Fruit fly (Drosophila melanogaster) whole organism, pupa: ENCODE data around the gene AnxB9.

Experiments used
- CG12605 ChIP-seq: fragments of 200-800 bp; sonication (Bioruptor generic); IDR thresholded peaks from 2 replicates; pipeline ENCODE4 v1.3.6; 2022; ENCODE audit warnings: missing biosample characterization, missing genetic modification characterization
- CG17806 ChIP-seq: fragments of 200-800 bp; sonication (Bioruptor generic); optimal IDR thresholded peaks from 2 replicates; lab custom pipeline; 2018; ENCODE audit warnings: missing biosample characterization, mild to moderate bottlenecking, missing genetic modification characterization, moderate library complexity
- CG34367 ChIP-seq: fragments of 200-800 bp; sonication (Bioruptor generic); optimal IDR thresholded peaks from 2 replicates; lab custom pipeline; 2018; ENCODE audit warnings: missing biosample characterization, mild to moderate bottlenecking, missing genetic modification characterization
- CG4496 ChIP-seq: fragments of 200-800 bp; sonication (Bioruptor generic); IDR thresholded peaks from 3 replicates; pipeline ENCODE4 v1.3.6; 2022; ENCODE audit warnings: missing biosample characterization, missing genetic modification characterization
- CG8159 ChIP-seq: fragments of 200-800 bp; sonication (Bioruptor generic); optimal IDR thresholded peaks from 3 replicates; lab custom pipeline; 2018; ENCODE audit warnings: missing biosample characterization, mild to moderate bottlenecking, missing genetic modification characterization, moderate library complexity
- CG8301 ChIP-seq: fragments of 200-800 bp; sonication (Bioruptor generic); optimal IDR thresholded peaks from 2 replicates; lab custom pipeline; 2018; ENCODE audit warnings: missing biosample characterization, mild to moderate bottlenecking, missing genetic modification characterization
- CG9948 ChIP-seq: fragments of 200-800 bp; sonication (Bioruptor generic); optimal IDR thresholded peaks from 2 replicates; lab custom pipeline; 2018; ENCODE audit warnings: missing biosample characterization, mild to moderate bottlenecking, missing genetic modification characterization, moderate library complexity
- D1 ChIP-seq: fragments of 200-800 bp; sonication (Bioruptor generic); optimal IDR thresholded peaks from 2 replicates; lab custom pipeline; 2018; ENCODE audit warnings: missing biosample characterization, mild to moderate bottlenecking, missing genetic modification characterization, moderate library complexity
- EcR ChIP-seq: fragments of 200-800 bp; sonication (Bioruptor generic); optimal IDR thresholded peaks from 3 replicates; lab custom pipeline; 2019; ENCODE audit warnings: missing biosample characterization, missing genetic modification characterization, mild to moderate bottlenecking, moderate library complexity, missing genetic modification reagents
- Ets98B ChIP-seq: fragments of 200-800 bp; sonication (Bioruptor generic); IDR thresholded peaks from 2 replicates; pipeline ENCODE4 v1.3.6; 2022; ENCODE audit warnings: missing biosample characterization, missing genetic modification characterization
- fd96Ca ChIP-seq: fragments of 200-800 bp; sonication (Bioruptor generic); IDR thresholded peaks from 3 replicates; pipeline ENCODE4 v1.3.6; 2022; ENCODE audit warnings: missing biosample characterization, missing genetic modification characterization

DNA sequence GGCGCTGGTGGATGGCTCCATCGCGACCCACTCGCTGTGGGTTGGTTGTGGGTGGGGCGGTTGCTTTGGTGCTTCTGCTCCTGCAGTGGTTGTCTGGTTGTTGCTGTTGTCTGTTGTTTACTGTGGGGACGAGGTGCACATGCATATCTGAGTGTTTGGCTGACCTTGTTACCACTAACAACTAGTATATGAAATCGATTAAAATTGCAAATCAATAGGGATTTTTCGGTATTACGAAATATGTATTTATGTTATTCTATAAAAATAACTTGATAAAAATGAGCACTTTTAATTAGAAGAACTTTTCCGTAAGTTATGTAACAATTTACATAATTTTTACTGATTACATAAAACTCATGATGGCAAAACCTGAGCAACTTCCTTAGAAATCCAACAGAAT, 22.6 kb upstream of the AnxB9 start, which contains the start of gene Dhc93AB:
- TF ChIP-seq CG12605 (GFP tag; lab: Robert Waterston, UW) (no peak), D1 (tag; lab: Kevin White, UChicago) (no peak), CG34367 (tag; lab: Kevin White, UChicago) (no peak), CG4496 (GFP tag; lab: Robert Waterston, UW) (no peak), Ets98B (GFP tag; lab: Robert Waterston, UW) (no peak), EcR (GFP tag; lab: Kevin White, UChicago) (no peak), CG17806 (no peak), CG8301 (tag; lab: Kevin White, UChicago) (no peak), CG8159 (tag; lab: Kevin White, UChicago) (no peak), CG9948 (tag; lab: Kevin White, UChicago) (no peak), fd96Ca (GFP tag; lab: Robert Waterston, UW) (no peak)
